Worm (Caenorhabditis elegans): Measurements from ENCODE around the gene C18A11.2.

ce11 chrX:8017759-8018158 lies 49.6 kb upstream of the C18A11.2 start, which contains the start of gene C34D10.5:
- TF ChIP-seq K09A11.1 (tag; optimal IDR thresholded peaks at IDR 0.05; ENCODE audit: insufficient read depth) (no peak), T23F11.4 (GFP tag; optimal IDR thresholded peaks at IDR 0.05) (no peak), hlh-30 (tag; optimal IDR thresholded peaks at IDR 0.05; ENCODE audit: insufficient read depth) (no peak), pha-4 (tag; optimal IDR thresholded peaks at IDR 0.05) (no peak), eyg-1 (tag; optimal IDR thresholded peaks at IDR 0.05) (no peak), zip-5 (tag; optimal IDR thresholded peaks at IDR 0.05) (no peak), pag-3 (tag; optimal IDR thresholded peaks at IDR 0.05; ENCODE audit: borderline replicate concordance) (no peak), ets-4 (tag; optimal IDR thresholded peaks at IDR 0.05) (no peak), hlh-13 (GFP tag; optimal IDR thresholded peaks at IDR 0.05) (no peak), sdc-2 (tag; optimal IDR thresholded peaks at IDR 0.05) (no peak)
